Worm (Caenorhabditis elegans): ENCODE measurements around the gene rpl-21.
A peak's percentile ranks its signal among the peaks of the same experiment; 100 is the strongest.

The rpl-21 gene

DNA sequence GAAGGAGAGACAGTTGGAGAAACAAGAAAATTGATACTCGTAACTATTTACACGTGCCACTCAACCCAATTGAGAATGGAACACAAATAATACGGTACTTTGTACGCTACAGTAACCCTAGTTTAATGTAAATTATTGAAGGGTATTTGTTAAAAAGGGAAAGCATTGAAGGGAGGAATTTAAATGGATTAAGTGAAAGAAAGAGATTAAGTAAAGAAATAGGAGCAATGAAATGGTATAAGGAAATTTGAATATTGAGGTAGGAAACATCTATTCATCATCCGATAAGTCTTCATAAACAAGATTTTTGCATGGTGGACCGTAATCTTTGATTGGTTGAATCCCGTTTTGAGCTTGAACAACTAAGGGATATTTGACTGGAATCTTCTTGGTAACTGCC is 18.7 kb downstream of the rpl-21 start:
- TF ChIP-seq ztf-11 (tag; optimal IDR thresholded peaks at IDR 0.05) (no peak), elt-2 (tag; optimal IDR thresholded peaks at IDR 0.05) (no peak), egl-5 (tag; optimal IDR thresholded peaks at IDR 0.05) (no peak), tbx-2 (tag; optimal IDR thresholded peaks at IDR 0.05) (no peak), eor-1 (tag; optimal IDR thresholded peaks at IDR 0.05) (no peak), nhr-43 (tag; optimal IDR thresholded peaks at IDR 0.05; ENCODE audit: poor library complexity, severe bottlenecking) (peak; percentile 36), ama-1 (optimal IDR thresholded peaks at IDR 0.05) (no peak), ceh-28 (tag; optimal IDR thresholded peaks at IDR 0.05) (no peak), ztf-4 (tag; optimal IDR thresholded peaks at IDR 0.05) (no peak)

DNA sequence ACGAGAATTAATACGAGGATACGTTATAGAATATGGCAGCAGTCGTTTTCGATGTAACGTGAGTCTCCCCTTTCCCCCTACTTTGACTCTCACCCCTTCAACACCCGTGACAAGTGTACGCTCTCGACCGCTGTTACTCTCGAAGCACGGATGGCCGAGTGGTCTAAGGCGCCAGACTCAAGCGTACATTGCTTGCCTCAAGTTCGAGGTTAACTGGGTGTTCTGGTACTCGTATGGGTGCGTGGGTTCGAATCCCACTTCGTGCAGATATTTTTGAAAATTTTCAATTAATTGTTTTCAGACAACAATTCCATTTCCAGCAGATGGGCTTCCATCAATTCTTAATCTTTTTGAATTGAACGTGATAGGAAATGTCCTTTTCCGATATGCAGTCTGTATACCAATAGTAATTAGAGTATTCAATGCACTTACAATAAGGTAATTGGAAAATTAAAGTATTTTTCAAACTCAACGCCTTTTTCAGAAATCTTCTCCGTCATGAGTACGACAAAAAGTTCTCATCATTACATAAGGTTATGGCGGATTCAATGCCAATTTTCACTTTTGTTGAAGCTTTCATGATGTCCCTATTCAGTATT is 20.5 kb downstream of the rpl-21 start:
- TF ChIP-seq lin-39 (tag; optimal IDR thresholded peaks at IDR 0.05) (peak; percentile 80), fkh-10 (GFP tag; optimal IDR thresholded peaks at IDR 0.05) (no peak), nhr-237 (tag; optimal IDR thresholded peaks at IDR 0.05) (no peak), nhr-77 (tag; optimal IDR thresholded peaks at IDR 0.05) (no peak), pha-4 (tag; optimal IDR thresholded peaks at IDR 0.05) (peak; percentile 74), elt-2 (tag; optimal IDR thresholded peaks at IDR 0.05) (peak; percentile 35), lsy-12 (tag; optimal IDR thresholded peaks at IDR 0.05) (peak; percentile 66), nhr-11 (tag; optimal IDR thresholded peaks at IDR 0.05) (no peak), sea-2 (GFP tag; optimal IDR thresholded peaks at IDR 0.05) (no peak), tbx-2 (tag; optimal IDR thresholded peaks at IDR 0.05) (no peak), nhr-23 (tag; optimal IDR thresholded peaks at IDR 0.05) (peak; percentile 29), ztf-11 (tag; optimal IDR thresholded peaks at IDR 0.05) (no peak), ztf-4 (tag; optimal IDR thresholded peaks at IDR 0.05) (peak; percentile 52), skn-1 (tag; optimal IDR thresholded peaks at IDR 0.05) (peak; percentile 8), hmg-11 (tag; optimal IDR thresholded peaks at IDR 0.05) (peak; percentile 78), nhr-67 (tag; optimal IDR thresholded peaks at IDR 0.05) (no peak), elt-3 (tag; optimal IDR thresholded peaks at IDR 0.05) (no peak), egl-27 (tag; optimal IDR thresholded peaks at IDR 0.05) (peak; percentile 74), egl-5 (tag; optimal IDR thresholded peaks at IDR 0.05) (peak; percentile 33), nhr-76 (tag; optimal IDR thresholded peaks at IDR 0.05) (no peak), jun-1 (tag; optimal IDR thresholded peaks at IDR 0.05) (peak; percentile 64), ama-1 (optimal IDR thresholded peaks at IDR 0.05) (peak; percentile 68), lin-15B (tag; optimal IDR thresholded peaks at IDR 0.05) (peak; percentile 36), aly-2 (tag; optimal IDR thresholded peaks at IDR 0.05) (no peak), nhr-28 (tag; optimal IDR thresholded peaks at IDR 0.05) (no peak), eor-1 (tag; optimal IDR thresholded peaks at IDR 0.05) (no peak), nhr-43 (tag; optimal IDR thresholded peaks at IDR 0.05; ENCODE audit: poor library complexity, severe bottlenecking) (peak; percentile 87), nhr-25 (tag; optimal IDR thresholded peaks at IDR 0.05) (peak; percentile 17), unc-62 (GFP tag; optimal IDR thresholded peaks at IDR 0.05) (no peak), snpc-4 (tag; optimal IDR thresholded peaks at IDR 0.05) (peak; percentile 23), zag-1 (tag; optimal IDR thresholded peaks at IDR 0.05) (no peak), nfya-1 (tag; optimal IDR thresholded peaks at IDR 0.05; ENCODE audit: insufficient read depth) (peak; percentile 69)

DNA sequence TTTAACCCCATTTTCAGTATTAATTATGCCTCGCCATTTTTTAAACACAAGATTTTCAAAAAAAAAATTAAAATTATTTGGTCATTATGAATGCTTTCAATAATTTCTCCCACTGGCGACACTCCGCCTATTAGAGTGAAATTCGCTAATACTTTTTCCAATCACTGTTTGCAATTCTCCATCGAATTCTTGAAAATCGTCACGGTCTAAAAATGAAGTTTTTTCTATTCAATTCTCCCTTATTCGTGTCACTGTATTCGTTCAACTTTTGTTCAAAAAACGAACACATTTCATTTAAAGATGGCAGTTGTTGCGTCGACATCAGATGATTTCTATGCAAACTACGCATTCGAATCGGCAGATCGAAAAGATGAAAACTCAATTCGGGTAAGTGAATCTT is 21.5 kb downstream of the rpl-21 start, which contains the start of gene C14B9.3:
Gene C14B9.3, plus strand, starts transcription at position 301 of the 400 bp plus-strand sequence.
- no peak for TF ChIP-seq eor-1 (tag; optimal IDR thresholded peaks at IDR 0.05)
- TF ChIP-seq mml-1 (tag; optimal IDR thresholded peaks at IDR 0.05), result no peak
- no peak for TF ChIP-seq nhr-28 (tag; optimal IDR thresholded peaks at IDR 0.05)
- no peak for TF ChIP-seq elt-2 (tag; optimal IDR thresholded peaks at IDR 0.05)
- TF ChIP-seq ceh-16 (tag; optimal IDR thresholded peaks at IDR 0.05), result no peak
- no peak for TF ChIP-seq mdl-1 (tag; optimal IDR thresholded peaks at IDR 0.05)
- no peak for TF ChIP-seq nfya-1 (tag; optimal IDR thresholded peaks at IDR 0.05; ENCODE audit: insufficient read depth)

DNA sequence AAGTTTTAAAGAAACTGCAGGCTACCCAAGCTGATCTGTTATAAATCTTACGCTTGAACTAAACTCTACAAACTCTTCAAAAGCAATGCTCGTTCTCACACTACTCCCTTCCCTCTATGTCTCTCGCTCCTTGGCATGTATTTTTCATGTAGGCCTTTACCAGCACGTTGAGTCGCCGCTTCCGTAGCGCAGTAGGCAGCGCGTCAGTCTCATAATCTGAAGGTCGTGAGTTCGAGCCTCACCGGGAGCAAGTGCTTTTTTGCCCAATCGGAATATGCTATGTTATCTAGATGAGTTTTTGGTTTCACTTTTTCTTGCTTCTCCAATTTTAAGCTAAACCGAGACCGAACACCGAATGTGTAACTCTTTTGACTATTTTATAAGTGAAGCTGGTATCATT is 23.6 kb downstream of the rpl-21 start:
- TF ChIP-seq fkh-2 (tag; optimal IDR thresholded peaks at IDR 0.05), result no peak
- peak; percentile 66 for TF ChIP-seq nfya-1 (tag; optimal IDR thresholded peaks at IDR 0.05; ENCODE audit: insufficient read depth)
- peak; percentile 45 for TF ChIP-seq pha-4 (tag; optimal IDR thresholded peaks at IDR 0.05)
- TF ChIP-seq hmg-11 (tag; optimal IDR thresholded peaks at IDR 0.05), result peak; percentile 70
- TF ChIP-seq lin-15B (tag; optimal IDR thresholded peaks at IDR 0.05), result no peak
- TF ChIP-seq nhr-67 (tag; optimal IDR thresholded peaks at IDR 0.05), result no peak
- TF ChIP-seq skn-1 (tag; optimal IDR thresholded peaks at IDR 0.05), result no peak
- peak; percentile 28 for TF ChIP-seq elt-2 (tag; optimal IDR thresholded peaks at IDR 0.05)
- TF ChIP-seq lin-39 (tag; optimal IDR thresholded peaks at IDR 0.05), result peak; percentile 75
